Worm (Caenorhabditis elegans) whole organism, L3 larva: ENCODE results near the gene spat-1.

Experiments
- ceh-82 ChIP-seq: fragments of 150-350 bp; optimal IDR thresholded peaks from 2 replicates; lab custom pipeline; 2014; ENCODE audit warnings: missing biosample characterization, missing genetic modification characterization
- daf-12 ChIP-seq: fragments of 150-350 bp; optimal IDR thresholded peaks from 2 replicates; lab custom pipeline; 2014; ENCODE audit warnings: missing biosample characterization, missing genetic modification reagents, missing genetic modification characterization
- egl-27 ChIP-seq: sonication (generic microtip); optimal IDR thresholded peaks from 4 replicates; lab custom pipeline; 2017; ENCODE audit warnings: missing biosample characterization, missing genetic modification reagents, missing genetic modification characterization
- mdl-1 ChIP-seq: fragments of 150-350 bp; optimal IDR thresholded peaks from 2 replicates; lab custom pipeline; 2014; ENCODE audit warnings: missing biosample characterization, missing genetic modification characterization
- nhr-25 ChIP-seq: sonication (generic microtip); optimal IDR thresholded peaks from 2 replicates; lab custom pipeline; 2017; ENCODE audit warnings: missing biosample characterization, missing genetic modification characterization
- nhr-28 ChIP-seq: fragments of 150-350 bp; optimal IDR thresholded peaks from 2 replicates; lab custom pipeline; 2014; ENCODE audit warnings: missing biosample characterization, missing genetic modification characterization
- nhr-76 ChIP-seq: fragments of 150-350 bp; sonication (generic microtip); optimal IDR thresholded peaks from 5 replicates; lab custom pipeline; 2014; ENCODE audit warnings: missing biosample characterization, missing genetic modification characterization
- nhr-77 ChIP-seq: fragments of 150-350 bp; optimal IDR thresholded peaks from 2 replicates; lab custom pipeline; 2014; ENCODE audit warnings: missing biosample characterization, missing genetic modification characterization
- pqm-1 ChIP-seq: fragments of 150-350 bp; optimal IDR thresholded peaks from 2 replicates; lab custom pipeline; 2017; ENCODE audit warnings: missing biosample characterization, missing genetic modification characterization, inconsistent platforms
- sea-2 ChIP-seq: fragments of 150-350 bp; sonication (generic microtip); optimal IDR thresholded peaks from 4 replicates; lab custom pipeline; 2014; ENCODE audit warnings: missing biosample characterization, missing genetic modification reagents, missing genetic modification characterization

- TF ChIP-seq nhr-25 (tag; lab: Kevin White, UChicago) (no peak), ceh-82 (tag; lab: Kevin White, UChicago) (no peak), nhr-77 (tag; lab: Kevin White, UChicago) (no peak), sea-2 (GFP tag; lab: Kevin White, UChicago) (no peak), pqm-1 (peak; percentile 59), mdl-1 (no peak), nhr-28 (no peak), egl-27 (tag; lab: Kevin White, UChicago) (no peak), daf-12 (no peak), nhr-76 (tag; lab: Kevin White, UChicago) (no peak)
These were observed 34.1 kb upstream of the spat-1 start for ce11 chrII:14494464-14494863.
